Worm (Caenorhabditis elegans) whole organism, early embryonic: ENCODE measurements around the gene C47E8.3.

ENCODE experiments used
- B0310.2 ChIP-seq: sonication (generic microtip); optimal IDR thresholded peaks from 2 replicates; lab custom pipeline; 2016; ENCODE audit warnings: mild to moderate bottlenecking, missing genetic modification characterization, missing compliant biosample characterization
- F13C5.2 ChIP-seq: sonication (generic microtip); optimal IDR thresholded peaks from 2 replicates; lab custom pipeline; 2017; ENCODE audit warnings: mild to moderate bottlenecking, missing genetic modification characterization, inconsistent platforms, missing compliant biosample characterization
- aly-1 ChIP-seq: sonication (generic microtip); optimal IDR thresholded peaks from 2 replicates; lab custom pipeline; 2016; ENCODE audit warnings: missing genetic modification characterization, missing compliant biosample characterization
- ama-1 ChIP-seq: fragments of 150-350 bp; optimal IDR thresholded peaks from 2 replicates; lab custom pipeline; 2014
- ceh-13 ChIP-seq: fragments of 200-800 bp; sonication (Bioruptor generic); optimal IDR thresholded peaks from 2 replicates; lab custom pipeline; 2018; ENCODE audit warnings: mild to moderate bottlenecking, missing genetic modification characterization, missing compliant biosample characterization
- ceh-36 ChIP-seq: sonication (generic microtip); optimal IDR thresholded peaks from 2 replicates; lab custom pipeline; 2016; ENCODE audit warnings: missing genetic modification characterization, inconsistent platforms, missing compliant biosample characterization
- ets-7 ChIP-seq: sonication (generic microtip); optimal IDR thresholded peaks from 2 replicates; lab custom pipeline; 2016; ENCODE audit warnings: missing genotype, missing genetic modification characterization, missing compliant biosample characterization
- flt-1 ChIP-seq: fragments of 200-800 bp; sonication (Bioruptor generic); IDR thresholded peaks from 2 replicates; pipeline ENCODE4 v1.3.6; 2022; ENCODE audit warnings: missing genetic modification characterization, missing compliant biosample characterization
- hmbx-1 ChIP-seq: sonication (generic microtip); optimal IDR thresholded peaks from 2 replicates; lab custom pipeline; 2016; ENCODE audit warnings: mild to moderate bottlenecking, missing genetic modification characterization, missing compliant biosample characterization
- hmg-4 ChIP-seq: fragments of 200-800 bp; sonication (Bioruptor generic); optimal IDR thresholded peaks from 2 replicates; lab custom pipeline; 2018; ENCODE audit warnings: mild to moderate bottlenecking, missing genetic modification characterization, missing compliant biosample characterization
- hnd-1 ChIP-seq: sonication (generic microtip); optimal IDR thresholded peaks from 2 replicates; lab custom pipeline; 2016; ENCODE audit warnings: missing genetic modification characterization, missing compliant biosample characterization
- pes-1 ChIP-seq: fragments of 200-800 bp; sonication (Bioruptor generic); IDR thresholded peaks from 2 replicates; pipeline ENCODE4 v1.3.6; 2022; ENCODE audit warnings: missing genetic modification reagents, missing genetic modification characterization, missing compliant biosample characterization
- scrt-1 ChIP-seq: fragments of 200-800 bp; sonication (Bioruptor generic); IDR thresholded peaks from 2 replicates; pipeline ENCODE4 v1.3.6; 2022; ENCODE audit warnings: missing genetic modification characterization, missing compliant biosample characterization
- sea-1 ChIP-seq: fragments of 200-800 bp; sonication (Bioruptor generic); conservative IDR thresholded peaks from 2 replicates; pipeline ENCODE4 v1.3.6; 2022; ENCODE audit warnings: missing genetic modification characterization, missing compliant biosample characterization
- tbx-11 ChIP-seq: fragments of 200-800 bp; sonication (Bioruptor generic); IDR thresholded peaks from 2 replicates; pipeline ENCODE4 v1.3.6; 2022; ENCODE audit warnings: missing genetic modification characterization, missing compliant biosample characterization
- tbx-37 ChIP-seq: fragments of 200-800 bp; sonication (Bioruptor generic); conservative IDR thresholded peaks from 2 replicates; pipeline ENCODE4 v1.3.6; 2022; ENCODE audit warnings: missing genetic modification reagents, missing genetic modification characterization, missing compliant biosample characterization
- tra-4 ChIP-seq: sonication (generic microtip); optimal IDR thresholded peaks from 2 replicates; lab custom pipeline; 2017; ENCODE audit warnings: missing genetic modification characterization, missing compliant biosample characterization

C47E8.3 gene

DNA sequence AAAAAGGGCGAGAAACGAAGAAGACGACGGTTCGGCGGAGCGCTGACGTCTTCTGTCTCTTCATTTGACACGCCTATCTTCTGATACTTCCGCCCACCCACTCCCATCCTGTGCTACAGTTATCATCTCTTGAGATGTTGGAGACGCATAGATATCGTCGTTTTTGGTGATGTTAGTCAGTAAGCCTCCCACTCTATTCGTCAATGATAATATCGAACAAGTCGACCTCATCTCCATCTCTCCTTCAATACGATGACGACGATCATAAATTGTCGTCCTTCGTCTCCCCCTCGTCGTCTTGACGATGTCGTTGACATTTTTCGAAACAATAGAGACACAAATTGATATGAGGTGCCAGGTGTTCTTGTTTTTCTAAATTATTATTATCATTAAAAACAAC, 22.0 kb upstream of the C47E8.3 start, which contains the start of gene slc-25A29:
Gene slc-25A29 (minus strand): TSS at position 45 of the 400 bp plus-strand sequence.
- TF ChIP-seq tra-4 = no peak
- TF ChIP-seq flt-1 = no peak
- no peak for TF ChIP-seq F13C5.2
- no peak for TF ChIP-seq scrt-1 (GFP tag; lab: Robert Waterston, UW)
- no peak for TF ChIP-seq ama-1 (lab: Kevin White, UChicago)
- no peak for TF ChIP-seq hmg-4 (GFP tag; lab: Kevin White, UChicago)
- no peak for TF ChIP-seq pes-1 (GFP tag; lab: Robert Waterston, UW)
- TF ChIP-seq hmbx-1 = no peak
- TF ChIP-seq ceh-36 (tag; lab: Kevin White, UChicago) = no peak

- TF ChIP-seq sea-1 (GFP tag; lab: Robert Waterston, UW) = no peak
These were observed 20.5 kb upstream of the C47E8.3 start for ce11 chrV:14659595-14659994.

DNA sequence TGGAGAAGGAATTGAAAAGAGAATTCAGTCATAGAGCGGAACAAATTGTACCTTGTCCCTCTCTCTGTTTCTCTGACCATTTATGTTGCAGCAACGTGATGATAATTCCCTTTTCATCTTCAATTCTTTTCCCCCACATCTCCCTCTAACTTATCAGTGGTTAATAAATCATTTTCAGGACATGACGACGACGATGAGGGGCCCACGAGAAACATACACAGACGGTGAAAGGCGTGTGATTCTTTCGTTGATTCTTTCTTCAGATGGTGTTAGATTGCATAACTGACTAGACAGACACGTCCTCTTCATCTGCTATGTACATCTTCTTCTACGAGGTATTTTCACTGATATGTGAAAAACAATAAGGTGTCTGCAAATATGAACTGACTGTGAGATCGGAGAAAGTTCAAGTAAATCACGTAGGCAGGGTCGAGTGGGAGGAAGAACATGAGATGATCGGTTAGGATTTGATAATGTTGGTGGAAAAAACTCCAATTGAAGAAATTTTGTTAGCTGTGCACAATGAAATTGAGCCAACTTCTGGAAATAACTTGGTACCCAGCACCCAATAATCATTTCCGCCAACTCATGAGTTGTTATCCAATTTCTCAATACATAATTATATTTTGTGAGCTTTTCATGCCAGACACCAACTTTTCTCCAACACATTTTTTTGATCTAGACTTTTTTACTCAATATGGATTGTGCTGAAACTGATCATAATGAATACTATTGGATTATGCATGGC, 19.3 kb upstream of the C47E8.3 start, which contains the start of gene srh-17:
Gene srh-17 (plus strand): TSS at position 698 of the 748 bp plus-strand sequence.
- no peak for TF ChIP-seq scrt-1 (GFP tag; lab: Robert Waterston, UW)
- TF ChIP-seq ets-7 (tag; lab: Kevin White, UChicago) = no peak
- TF ChIP-seq tbx-11 (GFP tag; lab: Robert Waterston, UW) = no peak
- no peak for TF ChIP-seq aly-1 (tag; lab: Kevin White, UChicago)

- TF ChIP-seq B0310.2 (tag; lab: Kevin White, UChicago) (no peak), hmbx-1 (no peak), flt-1 (no peak)
These were observed 17.1 kb upstream of the C47E8.3 start, which contains the start of gene C47E8.9 for ce11 chrV:14663006-14663405. C47E8.9 (plus strand) TSS chrV:14663306.

ce11 chrV:14665728-14666127, 14.4 kb upstream of the C47E8.3 start, which contains the start of gene C47E8.1:
C47E8.1 (plus strand) TSS chrV:14666028.
- TF ChIP-seq tbx-37 (GFP tag; lab: Robert Waterston, UW) (no peak), ama-1 (lab: Kevin White, UChicago) (no peak), flt-1 (no peak), pes-1 (GFP tag; lab: Robert Waterston, UW) (no peak), hnd-1 (tag; lab: Kevin White, UChicago) (no peak), hmg-4 (GFP tag; lab: Kevin White, UChicago) (no peak), tbx-11 (GFP tag; lab: Robert Waterston, UW) (no peak), ceh-13 (GFP tag; lab: Kevin White, UChicago) (no peak)

- TF ChIP-seq flt-1 (no peak), ama-1 (lab: Kevin White, UChicago) (no peak), tbx-11 (GFP tag; lab: Robert Waterston, UW) (no peak), hnd-1 (tag; lab: Kevin White, UChicago) (no peak), hmbx-1 (no peak), ceh-13 (GFP tag; lab: Kevin White, UChicago) (no peak), pes-1 (GFP tag; lab: Robert Waterston, UW) (no peak), ets-7 (tag; lab: Kevin White, UChicago) (no peak), tra-4 (no peak), hmg-4 (GFP tag; lab: Kevin White, UChicago) (no peak), tbx-37 (GFP tag; lab: Robert Waterston, UW) (no peak), sea-1 (GFP tag; lab: Robert Waterston, UW) (no peak), F13C5.2 (no peak)
These were observed 1.8 kb upstream of the C47E8.3 start for ce11 chrV:14678298-14678697.

DNA sequence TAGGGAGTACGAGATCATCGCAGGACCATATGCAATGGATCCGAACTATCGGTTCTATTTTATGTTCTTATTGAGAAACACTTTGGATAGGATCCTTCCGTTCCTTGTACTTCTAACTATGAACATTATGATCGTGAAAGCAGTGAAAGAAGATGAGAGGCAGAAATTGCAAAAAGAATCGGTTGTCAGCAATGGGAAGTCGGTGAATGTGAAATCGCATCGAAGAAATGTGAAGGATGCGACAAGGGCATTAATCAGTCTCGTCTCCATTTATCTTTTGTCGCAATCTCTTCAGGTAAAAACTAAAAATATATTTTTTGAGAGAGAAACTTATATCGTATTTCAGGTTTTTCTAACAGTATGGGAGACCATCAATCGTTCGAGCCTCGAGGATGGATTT, 2.8 kb downstream of the C47E8.3 start:
- TF ChIP-seq ets-7 (tag; lab: Kevin White, UChicago) (no peak), sea-1 (GFP tag; lab: Robert Waterston, UW) (no peak), ceh-36 (tag; lab: Kevin White, UChicago) (no peak), tbx-37 (GFP tag; lab: Robert Waterston, UW) (no peak), hmg-4 (GFP tag; lab: Kevin White, UChicago) (no peak), tbx-11 (GFP tag; lab: Robert Waterston, UW) (no peak), ceh-13 (GFP tag; lab: Kevin White, UChicago) (no peak)

ce11 chrV:14683291-14683690, 3.2 kb downstream of the C47E8.3 start:
- TF ChIP-seq ama-1 (lab: Kevin White, UChicago) (no peak), scrt-1 (GFP tag; lab: Robert Waterston, UW) (no peak), sea-1 (GFP tag; lab: Robert Waterston, UW) (no peak), ets-7 (tag; lab: Kevin White, UChicago) (no peak), tbx-37 (GFP tag; lab: Robert Waterston, UW) (no peak), B0310.2 (tag; lab: Kevin White, UChicago) (no peak), hnd-1 (tag; lab: Kevin White, UChicago) (no peak), tbx-11 (GFP tag; lab: Robert Waterston, UW) (no peak), pes-1 (GFP tag; lab: Robert Waterston, UW) (no peak), hmg-4 (GFP tag; lab: Kevin White, UChicago) (no peak)
